Worm (Caenorhabditis elegans) whole organism, L1 larva: Measurements from ENCODE around the gene tag-10.

ENCODE experiments used
- C04F5.9 ChIP-seq: sonication (generic microtip); optimal IDR thresholded peaks from 2 replicates; lab custom pipeline; 2016; ENCODE audit warnings: missing genetic modification characterization, missing compliant biosample characterization
- C16A3.4 ChIP-seq: fragments of 150-350 bp; optimal IDR thresholded peaks from 2 replicates; lab custom pipeline; 2014; ENCODE audit warnings: missing biosample characterization, missing genetic modification characterization
- F16B12.6 ChIP-seq: fragments of 150-350 bp; optimal IDR thresholded peaks from 2 replicates; lab custom pipeline; 2014; ENCODE audit warnings: missing biosample characterization, missing genetic modification characterization
- aha-1 ChIP-seq: fragments of 150-350 bp; optimal IDR thresholded peaks from 2 replicates; lab custom pipeline; 2014; ENCODE audit warnings: missing biosample characterization, missing genetic modification characterization
- alr-1 ChIP-seq: fragments of 200-800 bp; sonication (Bioruptor generic); optimal IDR thresholded peaks from 2 replicates; lab custom pipeline; 2018; ENCODE audit warnings: borderline replicate concordance, mild to moderate bottlenecking, missing genetic modification characterization, missing compliant biosample characterization
- ceh-63 ChIP-seq: fragments of 200-800 bp; sonication (Bioruptor generic); optimal IDR thresholded peaks from 2 replicates; lab custom pipeline; 2018; ENCODE audit warnings: mild to moderate bottlenecking, missing genetic modification characterization, missing compliant biosample characterization
- ces-1 ChIP-seq: fragments of 150-350 bp; optimal IDR thresholded peaks from 2 replicates; lab custom pipeline; 2014; ENCODE audit warnings: missing biosample characterization, missing genetic modification reagents, missing genetic modification characterization
- efl-1 ChIP-seq, 4 experiments: fragments of 150-350 bp; optimal IDR thresholded peaks in 3 of 4; peaks in 1 of 4; 1 replicate in 1 of 4; 2 replicates in 3 of 4; lab custom pipeline; 2014; ENCODE audit warnings: missing biosample characterization in 2 of 4, missing genetic modification characterization in 2 of 4, missing genetic modification reagents in 2 of 4
- egl-13 ChIP-seq: sonication (generic microtip); optimal IDR thresholded peaks from 2 replicates; lab custom pipeline; 2016; ENCODE audit warnings: missing genotype, missing genetic modification reagents, missing genetic modification characterization, missing compliant biosample characterization
- egl-27 ChIP-seq, 2 experiments: fragments of 150-350 bp in 1 of 2; sonication (generic microtip); optimal IDR thresholded peaks; 3 replicates each; lab custom pipeline; 2017 to 2018; ENCODE audit warnings: missing biosample characterization in 2 of 2, missing genetic modification characterization in 2 of 2, missing genetic modification reagents in 2 of 2
- fkh-4 ChIP-seq: sonication (generic microtip); optimal IDR thresholded peaks from 2 replicates; lab custom pipeline; 2016; ENCODE audit warnings: missing compliant biosample characterization, missing genetic modification characterization, borderline replicate concordance
- fkh-8 ChIP-seq: sonication (generic microtip); optimal IDR thresholded peaks from 2 replicates; lab custom pipeline; 2016; ENCODE audit warnings: mild to moderate bottlenecking, missing genetic modification characterization, missing compliant biosample characterization
- fos-1 ChIP-seq: fragments of 150-350 bp; optimal IDR thresholded peaks from 2 replicates; lab custom pipeline; 2014; ENCODE audit warnings: missing biosample characterization, missing genetic modification characterization
- grh-1 ChIP-seq: fragments of 200-800 bp; sonication (Bioruptor generic); IDR thresholded peaks from 2 replicates; pipeline ENCODE4 v1.3.6; 2022; ENCODE audit warnings: missing genetic modification reagents, missing genetic modification characterization, missing compliant biosample characterization
- hlh-17 ChIP-seq: fragments of 200-800 bp; sonication (Bioruptor generic); optimal IDR thresholded peaks from 2 replicates; lab custom pipeline; 2018; ENCODE audit warnings: missing genetic modification characterization, mild to moderate bottlenecking, missing compliant biosample characterization, moderate library complexity, borderline replicate concordance
- hpl-2 ChIP-seq: fragments of 150-350 bp; optimal IDR thresholded peaks from 2 replicates; lab custom pipeline; 2014; ENCODE audit warnings: missing biosample characterization, missing genetic modification reagents, missing genetic modification characterization
- isw-1 ChIP-seq: fragments of 200-800 bp; sonication (Bioruptor generic); IDR thresholded peaks from 2 replicates; pipeline ENCODE4 v1.3.6; 2022; ENCODE audit warnings: missing genetic modification characterization, missing compliant biosample characterization
- jun-1 ChIP-seq: fragments of 150-350 bp; optimal IDR thresholded peaks from 2 replicates; lab custom pipeline; 2014; ENCODE audit warnings: missing biosample characterization, missing genetic modification reagents, missing genetic modification characterization
- lin-13 ChIP-seq: fragments of 150-350 bp; optimal IDR thresholded peaks from 2 replicates; lab custom pipeline; 2014; ENCODE audit warnings: missing biosample characterization, missing genetic modification reagents, missing genetic modification characterization
- lin-14 ChIP-seq: fragments of 200-800 bp; sonication (Bioruptor generic); optimal IDR thresholded peaks from 2 replicates; lab custom pipeline; 2018; ENCODE audit warnings: mild to moderate bottlenecking, missing genetic modification characterization, moderate library complexity, missing compliant biosample characterization
- lin-15B ChIP-seq: fragments of 150-350 bp; sonication (generic microtip); optimal IDR thresholded peaks from 3 replicates; lab custom pipeline; 2014; ENCODE audit warnings: missing biosample characterization, missing genetic modification characterization
- lin-39 ChIP-seq: fragments of 150-350 bp; optimal IDR thresholded peaks from 2 replicates; lab custom pipeline; 2014; ENCODE audit warnings: missing biosample characterization, missing genetic modification reagents, missing genetic modification characterization
- lir-3 ChIP-seq: sonication (generic microtip); optimal IDR thresholded peaks from 2 replicates; lab custom pipeline; 2016; ENCODE audit warnings: mild to moderate bottlenecking, missing genetic modification characterization, moderate library complexity, missing compliant biosample characterization; ENCODE audit not compliant: poor library complexity
- lsy-2 ChIP-seq, 2 experiments: fragments of 150-350 bp; optimal IDR thresholded peaks; 2 replicates each; lab custom pipeline; 2014; ENCODE audit warnings: missing biosample characterization in 2 of 2, missing genetic modification characterization in 2 of 2
- mep-1 ChIP-seq: fragments of 150-350 bp; optimal IDR thresholded peaks from 2 replicates; lab custom pipeline; 2014; ENCODE audit warnings: missing biosample characterization, missing genetic modification characterization
- nhr-20 ChIP-seq: sonication (generic microtip); optimal IDR thresholded peaks from 2 replicates; lab custom pipeline; 2016; ENCODE audit warnings: mild to moderate bottlenecking, missing genetic modification characterization, missing compliant biosample characterization
- nhr-237 ChIP-seq: fragments of 150-350 bp; optimal IDR thresholded peaks from 2 replicates; lab custom pipeline; 2014; ENCODE audit warnings: missing biosample characterization, missing genetic modification characterization
- nhr-71 ChIP-seq: sonication (generic microtip); optimal IDR thresholded peaks from 2 replicates; lab custom pipeline; 2016; ENCODE audit warnings: mild to moderate bottlenecking, missing genetic modification characterization, moderate library complexity, missing compliant biosample characterization
- nhr-84 ChIP-seq: sonication (generic microtip); optimal IDR thresholded peaks from 2 replicates; lab custom pipeline; 2017; ENCODE audit warnings: missing biosample characterization, missing genetic modification characterization
- nhr-85 ChIP-seq: sonication (generic microtip); peaks from one replicate; lab custom pipeline; 2016; ENCODE audit warnings: missing genetic modification characterization, inconsistent platforms, missing compliant biosample characterization
- pag-3 ChIP-seq: sonication (generic microtip); optimal IDR thresholded peaks from 2 replicates; lab custom pipeline; 2017; ENCODE audit warnings: missing genetic modification characterization, mild to moderate bottlenecking, missing compliant biosample characterization, antibody characterized with exemption, borderline replicate concordance; ENCODE audit not compliant: insufficient read depth
- pqm-1 ChIP-seq: sonication (generic microtip); optimal IDR thresholded peaks from 3 replicates; lab custom pipeline; 2017; ENCODE audit warnings: missing biosample characterization, missing genetic modification characterization
- skn-1 ChIP-seq: fragments of 150-350 bp; optimal IDR thresholded peaks from 2 replicates; lab custom pipeline; 2014; ENCODE audit warnings: missing biosample characterization, missing genetic modification characterization
- snu-23 ChIP-seq: sonication (generic microtip); optimal IDR thresholded peaks from 2 replicates; lab custom pipeline; 2016; ENCODE audit warnings: missing genetic modification characterization, missing compliant biosample characterization
- sox-4 ChIP-seq: sonication (generic microtip); optimal IDR thresholded peaks from 2 replicates; lab custom pipeline; 2016; ENCODE audit warnings: missing genetic modification characterization, missing compliant biosample characterization
- swsn-7 ChIP-seq: sonication (generic microtip); optimal IDR thresholded peaks from 2 replicates; lab custom pipeline; 2016; ENCODE audit warnings: missing genetic modification characterization, missing compliant biosample characterization
- unc-62 ChIP-seq: fragments of 150-350 bp; optimal IDR thresholded peaks from 2 replicates; lab custom pipeline; 2014; ENCODE audit warnings: missing biosample characterization, missing genetic modification reagents, missing genetic modification characterization
- xbp-1 ChIP-seq: sonication (generic microtip); optimal IDR thresholded peaks from 2 replicates; lab custom pipeline; 2016; ENCODE audit warnings: missing genetic modification characterization, missing compliant biosample characterization
- ztf-11 ChIP-seq, 2 experiments: sonication (generic microtip); optimal IDR thresholded peaks; 2 replicates each; lab custom pipeline; 2016 to 2017; ENCODE audit warnings: missing genetic modification characterization in 2 of 2, missing biosample characterization in 1 of 2, missing compliant biosample characterization in 1 of 2

The tag-10 gene

DNA sequence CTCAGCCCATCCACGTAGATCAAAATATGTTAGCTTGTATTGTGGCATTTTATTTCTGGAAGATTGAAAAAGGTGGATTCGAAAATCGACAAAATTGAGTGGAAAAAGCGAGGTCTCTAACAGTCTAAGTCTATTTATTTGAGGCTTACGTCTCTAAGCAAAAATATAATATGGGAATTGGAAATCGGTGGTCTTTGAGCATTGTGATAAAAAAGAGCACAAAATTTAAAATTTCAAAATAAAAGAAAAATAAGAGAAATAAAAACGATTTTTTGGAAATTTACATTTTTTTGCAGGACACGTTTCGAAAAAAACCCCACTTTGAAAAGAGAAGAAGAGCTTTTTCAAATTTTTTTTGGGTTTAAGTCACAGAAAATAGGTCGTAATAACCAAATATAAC, 19.3 kb upstream of the tag-10 start, which contains the start of gene gst-15:
gst-15 (minus strand) TSS at position 101 of the 400 bp plus-strand sequence.
- TF ChIP-seq fkh-4 (tag; lab: Kevin White, UChicago) (no peak), sox-4 (tag; lab: Kevin White, UChicago) (no peak), unc-62 (GFP tag; lab: Kevin White, UChicago) (no peak), lin-14 (GFP tag; lab: Kevin White, UChicago) (no peak), ztf-11 (tag; optimal IDR thresholded peaks at IDR 0.05; lab: Kevin White, UChicago) (no peak), fos-1 (tag; lab: Kevin White, UChicago) (no peak)

ce11 chrII:13614516-13614915, 17.9 kb upstream of the tag-10 start:
- TF ChIP-seq nhr-71 (tag; lab: Kevin White, UChicago) (peak; percentile 20), egl-13 (tag; lab: Kevin White, UChicago) (no peak), xbp-1 (tag; lab: Kevin White, UChicago) (no peak), hlh-17 (GFP tag; lab: Kevin White, UChicago) (no peak), lin-14 (GFP tag; lab: Kevin White, UChicago) (peak; percentile 70), nhr-84 (tag; lab: Kevin White, UChicago) (no peak), nhr-237 (tag; lab: Kevin White, UChicago) (no peak), nhr-20 (tag; lab: Kevin White, UChicago) (peak; percentile 13), fkh-8 (tag; lab: Kevin White, UChicago) (peak; percentile 4), nhr-85 (tag; lab: Kevin White, UChicago) (peak; percentile 84)

ce11 chrII:13616000-13616399, 16.4 kb upstream of the tag-10 start, which contains the start of gene gst-14:
TSS of gene gst-14 (minus strand) at chrII:13616100.
- no peak for TF ChIP-seq C16A3.4 (tag; lab: Kevin White, UChicago)
- TF ChIP-seq fkh-8 (tag; lab: Kevin White, UChicago), result no peak
- no peak for TF ChIP-seq alr-1 (tag; lab: Kevin White, UChicago)
- no peak for TF ChIP-seq F16B12.6 (tag; lab: Kevin White, UChicago)
- no peak for TF ChIP-seq hpl-2
- TF ChIP-seq mep-1 (tag; lab: Kevin White, UChicago), result no peak
- no peak for TF ChIP-seq skn-1 (tag; lab: Kevin White, UChicago)
- TF ChIP-seq ceh-63 (GFP tag; lab: Kevin White, UChicago), result no peak
- peak; percentile 12 for TF ChIP-seq nhr-71 (tag; lab: Kevin White, UChicago)
- TF ChIP-seq nhr-84 (tag; lab: Kevin White, UChicago), result no peak
- TF ChIP-seq efl-1 (optimal IDR thresholded peaks at IDR 0.05; lab: Kevin White, UChicago), result no peak
- no peak for TF ChIP-seq efl-1 (GFP tag; optimal IDR thresholded peaks at IDR 0.05 in 1 of 2; lab: Kevin White, UChicago)
- no peak for TF ChIP-seq lin-13 (GFP tag; lab: Kevin White, UChicago)
- TF ChIP-seq nhr-237 (tag; lab: Kevin White, UChicago), result no peak
- peak; percentile 72 for TF ChIP-seq nhr-20 (tag; lab: Kevin White, UChicago)
- TF ChIP-seq lsy-2 (tag; optimal IDR thresholded peaks at IDR 0.05; lab: Kevin White, UChicago), result no peak
- no peak for TF ChIP-seq xbp-1 (tag; lab: Kevin White, UChicago)
- TF ChIP-seq, all 84 proteins: peak for 2

- peak; percentile 77 for TF ChIP-seq nhr-85 (tag; lab: Kevin White, UChicago)
- TF ChIP-seq nhr-20 (tag; lab: Kevin White, UChicago), result peak; percentile 71
- no peak for TF ChIP-seq isw-1 (GFP tag; lab: Robert Waterston, UW)
- TF ChIP-seq pag-3 (tag; lab: Kevin White, UChicago), result no peak
- peak; percentile 2 for TF ChIP-seq fkh-8 (tag; lab: Kevin White, UChicago)
- peak; percentile 4 for TF ChIP-seq snu-23 (GFP tag; lab: Kevin White, UChicago)
- TF ChIP-seq skn-1 (tag; lab: Kevin White, UChicago), result peak; percentile 86
- no peak for TF ChIP-seq lin-15B
- peak; percentile 29 for TF ChIP-seq nhr-71 (tag; lab: Kevin White, UChicago)
- TF ChIP-seq aha-1 (tag; lab: Kevin White, UChicago), result no peak
- peak; percentile 50 for TF ChIP-seq lin-14 (GFP tag; lab: Kevin White, UChicago)
These were observed 14.6 kb upstream of the tag-10 start, which contains the start of gene gst-12 for ce11 chrII:13617808-13618207. TSS of gene gst-12 (minus strand) at chrII:13618061.

- no peak for TF ChIP-seq lin-39 (tag; lab: Kevin White, UChicago)
- TF ChIP-seq lir-3 (tag; lab: Kevin White, UChicago), result no peak
- peak; percentile 9 for TF ChIP-seq nhr-20 (tag; lab: Kevin White, UChicago)
- no peak for TF ChIP-seq nhr-237 (tag; lab: Kevin White, UChicago)
- TF ChIP-seq C04F5.9, result no peak
- peak; percentile 9 for TF ChIP-seq lin-14 (GFP tag; lab: Kevin White, UChicago)
- TF ChIP-seq swsn-7, result no peak
- no peak for TF ChIP-seq xbp-1 (tag; lab: Kevin White, UChicago)
- no peak for TF ChIP-seq egl-27 (tag; optimal IDR thresholded peaks at IDR 0.05; lab: Kevin White, UChicago)
- TF ChIP-seq grh-1 (GFP tag; lab: Robert Waterston, UW), result no peak
- TF ChIP-seq efl-1 (optimal IDR thresholded peaks at IDR 0.05; lab: Kevin White, UChicago), result no peak
- peak in 1 of 2 experiments; percentile 82 for TF ChIP-seq efl-1 (GFP tag; optimal IDR thresholded peaks at IDR 0.05 in 1 of 2; lab: Kevin White, UChicago)
- no peak for TF ChIP-seq ces-1 (GFP tag; lab: Kevin White, UChicago)
- TF ChIP-seq jun-1 (tag; lab: Kevin White, UChicago), result no peak
- no peak for TF ChIP-seq hpl-2
- TF ChIP-seq mep-1 (tag; lab: Kevin White, UChicago), result no peak
- no peak for TF ChIP-seq pqm-1 (tag; lab: Kevin White, UChicago)
- TF ChIP-seq skn-1 (tag; lab: Kevin White, UChicago), result peak; percentile 97
- TF ChIP-seq, all 84 proteins: peak for 4
These were observed 8.1 kb upstream of the tag-10 start, which contains the start of gene gst-16 for ce11 chrII:13624330-13624729. TSS of gene gst-16 (minus strand) at chrII:13624440.
